Worm (Caenorhabditis elegans) whole organism, late embryonic: ENCODE data around the gene F47H4.2.

Experiments
- C38D4.7 ChIP-seq: fragments of 200-800 bp; sonication (Bioruptor generic); optimal IDR thresholded peaks from 2 replicates; lab custom pipeline; 2018; ENCODE audit warnings: mild to moderate bottlenecking, missing genetic modification characterization, moderate library complexity, missing compliant biosample characterization
- K02D7.2 ChIP-seq: sonication (generic microtip); optimal IDR thresholded peaks from 2 replicates; lab custom pipeline; 2017; ENCODE audit warnings: mild to moderate bottlenecking, missing genetic modification characterization, missing compliant biosample characterization
- ceh-48 ChIP-seq: sonication (generic microtip); optimal IDR thresholded peaks from 2 replicates; lab custom pipeline; 2016; ENCODE audit warnings: missing genetic modification characterization, inconsistent platforms, missing compliant biosample characterization
- gmeb-2 ChIP-seq: sonication (generic microtip); optimal IDR thresholded peaks from 2 replicates; lab custom pipeline; 2016; ENCODE audit warnings: missing genetic modification characterization, inconsistent platforms, missing compliant biosample characterization
- npax-4 ChIP-seq: sonication (generic microtip); optimal IDR thresholded peaks from 2 replicates; lab custom pipeline; 2016; ENCODE audit warnings: missing genetic modification characterization, missing compliant biosample characterization
- pros-1 ChIP-seq: fragments of 150-350 bp; optimal IDR thresholded peaks from 2 replicates; lab custom pipeline; 2014; ENCODE audit warnings: missing biosample characterization, missing genetic modification reagents, missing genetic modification characterization

DNA sequence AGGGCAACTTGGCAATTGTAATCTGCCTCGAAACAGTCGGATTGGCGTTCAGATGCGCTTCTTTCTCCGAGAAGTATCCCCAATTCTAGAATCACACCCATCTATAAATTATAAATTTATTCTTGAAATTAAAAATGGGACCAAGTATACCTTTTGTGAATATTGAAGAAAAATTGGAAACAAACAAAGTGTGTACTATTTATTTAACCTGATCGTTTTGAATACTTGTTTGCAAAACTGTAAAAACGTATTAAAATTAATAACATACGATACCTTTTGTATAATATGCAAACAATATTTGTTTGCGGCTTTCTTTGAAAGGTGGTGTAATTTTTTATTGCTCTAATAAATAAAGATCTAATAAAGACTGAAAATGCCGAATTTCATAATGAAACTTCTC, 40.7 kb upstream of the F47H4.2 start, which contains the start of gene Y61B8B.3:
- TF ChIP-seq K02D7.2 (tag; lab: Kevin White, UChicago) (no peak), npax-4 (tag; lab: Kevin White, UChicago) (no peak), pros-1 (tag; lab: Kevin White, UChicago) (no peak), ceh-48 (tag; lab: Kevin White, UChicago) (no peak), C38D4.7 (GFP tag; lab: Kevin White, UChicago) (no peak), gmeb-2 (no peak)
